Fruit fly (Drosophila melanogaster): ENCODE data around the gene nis.

DNA sequence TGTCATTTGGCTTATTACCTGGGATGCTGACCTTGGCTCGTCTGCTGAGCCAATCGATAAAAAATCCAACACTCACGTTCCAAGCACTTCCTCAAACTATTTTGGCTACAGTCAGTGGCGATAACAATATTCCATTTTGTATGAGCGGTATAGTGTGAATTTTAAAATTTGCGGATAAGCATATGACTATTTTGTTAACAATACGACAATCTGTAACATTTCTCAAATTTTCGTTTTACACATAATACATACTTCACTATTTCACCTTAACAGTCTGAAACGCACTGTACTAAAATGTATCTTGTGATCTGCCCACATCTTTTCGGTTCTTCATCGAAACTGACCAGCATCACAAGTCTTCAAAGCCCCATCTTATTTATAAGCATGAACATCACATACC lies 7.7 kb downstream of the nis start:
- peak; percentile 50 for TF ChIP-seq Dad (GFP tag; optimal IDR thresholded peaks at IDR 0.05)
- peak; percentile 23; the same call in 1 of the 2 replicates for TF ChIP-seq Rx (GFP tag; IDR thresholded peaks at IDR 0.05)
